Fruit fly (Drosophila melanogaster) whole organism, pupa: ENCODE measurements around the gene lok.
A peak's percentile ranks its signal among the peaks of the same experiment; 100 is the strongest.

ENCODE experiments used
- CG10348 ChIP-seq: fragments of 200-800 bp; sonication (Bioruptor generic); IDR thresholded peaks from 2 replicates; pipeline ENCODE4 v1.3.6; 2022; ENCODE audit warnings: missing biosample characterization, missing genetic modification characterization
- CG12605 ChIP-seq: fragments of 200-800 bp; sonication (Bioruptor generic); IDR thresholded peaks from 2 replicates; pipeline ENCODE4 v1.3.6; 2022; ENCODE audit warnings: missing biosample characterization, missing genetic modification characterization
- CG13204 ChIP-seq: fragments of 200-800 bp; sonication (Bioruptor generic); optimal IDR thresholded peaks from 2 replicates; lab custom pipeline; 2018; ENCODE audit warnings: missing biosample characterization, mild to moderate bottlenecking, missing genetic modification characterization, moderate library complexity
- CG14655 ChIP-seq: fragments of 200-800 bp; sonication (Bioruptor generic); optimal IDR thresholded peaks from 3 replicates; lab custom pipeline; 2017; ENCODE audit warnings: mild to moderate bottlenecking, missing biosample characterization, missing genetic modification reagents, missing genetic modification characterization
- CG15710 ChIP-seq: fragments of 200-800 bp; sonication (Bioruptor generic); optimal IDR thresholded peaks from 2 replicates; lab custom pipeline; 2018; ENCODE audit warnings: missing biosample characterization, mild to moderate bottlenecking, missing genetic modification characterization, moderate library complexity
- CG17806 ChIP-seq: fragments of 200-800 bp; sonication (Bioruptor generic); optimal IDR thresholded peaks from 2 replicates; lab custom pipeline; 2018; ENCODE audit warnings: missing biosample characterization, mild to moderate bottlenecking, missing genetic modification characterization, moderate library complexity
- CG32121 ChIP-seq: fragments of 200-800 bp; sonication (Bioruptor generic); IDR thresholded peaks from 2 replicates; pipeline ENCODE4 v1.3.6; 2022; ENCODE audit warnings: missing biosample characterization, missing genetic modification characterization
- CG34367 ChIP-seq: fragments of 200-800 bp; sonication (Bioruptor generic); optimal IDR thresholded peaks from 2 replicates; lab custom pipeline; 2018; ENCODE audit warnings: missing biosample characterization, mild to moderate bottlenecking, missing genetic modification characterization
- CG4496 ChIP-seq: fragments of 200-800 bp; sonication (Bioruptor generic); IDR thresholded peaks from 3 replicates; pipeline ENCODE4 v1.3.6; 2022; ENCODE audit warnings: missing biosample characterization, missing genetic modification characterization
- CG8159 ChIP-seq: fragments of 200-800 bp; sonication (Bioruptor generic); optimal IDR thresholded peaks from 3 replicates; lab custom pipeline; 2018; ENCODE audit warnings: missing biosample characterization, mild to moderate bottlenecking, missing genetic modification characterization, moderate library complexity
- CG8301 ChIP-seq: fragments of 200-800 bp; sonication (Bioruptor generic); optimal IDR thresholded peaks from 2 replicates; lab custom pipeline; 2018; ENCODE audit warnings: missing biosample characterization, mild to moderate bottlenecking, missing genetic modification characterization
- CG9948 ChIP-seq: fragments of 200-800 bp; sonication (Bioruptor generic); optimal IDR thresholded peaks from 2 replicates; lab custom pipeline; 2018; ENCODE audit warnings: missing biosample characterization, mild to moderate bottlenecking, missing genetic modification characterization, moderate library complexity
- D1 ChIP-seq: fragments of 200-800 bp; sonication (Bioruptor generic); optimal IDR thresholded peaks from 2 replicates; lab custom pipeline; 2018; ENCODE audit warnings: missing biosample characterization, mild to moderate bottlenecking, missing genetic modification characterization, moderate library complexity
- EcR ChIP-seq: fragments of 200-800 bp; sonication (Bioruptor generic); optimal IDR thresholded peaks from 3 replicates; lab custom pipeline; 2019; ENCODE audit warnings: missing biosample characterization, missing genetic modification characterization, mild to moderate bottlenecking, moderate library complexity, missing genetic modification reagents
- Ets98B ChIP-seq: fragments of 200-800 bp; sonication (Bioruptor generic); IDR thresholded peaks from 2 replicates; pipeline ENCODE4 v1.3.6; 2022; ENCODE audit warnings: missing biosample characterization, missing genetic modification characterization
- Pif1A ChIP-seq: fragments of 200-800 bp; sonication (Bioruptor generic); optimal IDR thresholded peaks from 3 replicates; lab custom pipeline; 2016; ENCODE audit warnings: missing biosample characterization, missing genetic modification characterization
- Pif1B ChIP-seq: fragments of 200-800 bp; sonication (Bioruptor generic); optimal IDR thresholded peaks from 3 replicates; lab custom pipeline; 2016; ENCODE audit warnings: missing biosample characterization, missing genetic modification characterization
- Snoo ChIP-seq: fragments of 200-800 bp; sonication (Bioruptor generic); optimal IDR thresholded peaks from 3 replicates; lab custom pipeline; 2017; ENCODE audit warnings: missing biosample characterization, mild to moderate bottlenecking, missing genetic modification characterization, inconsistent platforms
- fd96Ca ChIP-seq: fragments of 200-800 bp; sonication (Bioruptor generic); IDR thresholded peaks from 3 replicates; pipeline ENCODE4 v1.3.6; 2022; ENCODE audit warnings: missing biosample characterization, missing genetic modification characterization
- gl ChIP-seq: fragments of 200-800 bp; sonication (Bioruptor generic); optimal IDR thresholded peaks from 2 replicates; lab custom pipeline; 2018; ENCODE audit warnings: missing biosample characterization, mild to moderate bottlenecking, missing genetic modification characterization
- rn ChIP-seq: fragments of 200-800 bp; sonication (Bioruptor generic); IDR thresholded peaks from 2 replicates; pipeline ENCODE4 v1.3.6; 2022; ENCODE audit warnings: missing biosample characterization, missing genetic modification characterization

The lok gene

DNA sequence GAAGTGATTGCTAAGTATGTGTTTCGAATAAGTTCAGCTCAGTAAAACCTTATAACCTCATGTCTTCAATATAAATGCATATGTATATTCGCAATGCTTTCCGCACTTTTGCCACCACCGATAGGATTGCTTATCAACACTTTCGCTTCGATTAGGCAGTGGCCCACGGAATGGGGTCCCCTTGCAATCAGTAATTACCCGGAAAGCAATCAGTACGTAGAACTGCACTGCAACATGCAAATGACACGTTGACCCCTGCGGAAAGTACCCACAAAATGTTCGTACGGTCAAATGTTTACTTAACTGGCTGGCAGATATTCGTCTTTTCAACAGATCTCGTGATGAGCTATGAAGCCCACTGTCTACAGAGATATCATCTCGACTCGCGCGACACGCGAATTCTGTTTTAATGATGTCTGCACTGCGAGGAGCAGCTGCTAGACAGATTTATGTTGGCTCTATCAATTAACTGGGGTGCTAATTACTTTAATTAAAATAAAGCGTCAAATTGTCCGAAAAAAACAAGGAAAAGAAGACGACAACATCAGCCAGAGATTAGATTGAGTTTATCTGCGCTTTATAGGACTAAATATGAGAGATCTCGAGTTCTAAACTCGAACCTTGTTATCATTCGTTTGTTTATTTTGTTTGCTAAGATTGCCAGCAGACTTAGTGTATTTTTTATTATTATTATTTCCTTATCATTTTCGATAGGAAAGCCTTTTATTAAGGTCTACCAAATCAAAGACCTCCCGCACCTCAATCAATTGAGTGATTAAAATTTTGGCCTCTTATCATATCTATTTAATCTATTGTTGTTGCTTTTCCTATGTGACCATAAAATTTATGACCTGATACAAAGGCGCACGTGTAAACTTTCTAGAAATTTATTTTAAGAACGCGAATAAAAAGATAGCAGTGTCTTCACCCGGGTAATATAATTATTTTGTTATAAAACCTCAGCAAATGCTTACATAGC lies 16.5 kb downstream of the lok start:
- TF ChIP-seq fd96Ca (GFP tag; lab: Robert Waterston, UW) (no peak), EcR (GFP tag; lab: Kevin White, UChicago) (peak; percentile 59), Pif1A (GFP tag; lab: Kevin White, UChicago) (no peak)

DNA sequence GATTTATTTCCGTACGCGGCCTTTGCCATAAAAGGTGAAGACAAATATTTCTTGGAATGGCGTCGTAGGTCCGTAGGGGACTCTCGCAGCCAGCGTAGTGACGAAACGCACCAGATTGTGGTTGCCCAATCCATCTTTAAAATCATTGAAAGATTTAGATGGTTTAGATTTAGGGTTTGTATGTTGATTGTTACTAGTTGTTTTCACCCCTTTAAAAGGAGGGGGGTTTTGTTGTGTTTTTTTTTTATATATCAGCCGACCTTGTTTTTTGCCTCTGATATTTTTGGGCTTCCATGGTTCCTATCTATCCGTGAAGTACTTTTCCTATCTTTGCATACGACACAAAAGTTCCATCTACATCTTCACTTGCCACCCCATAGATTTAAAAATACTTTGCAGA lies 17.7 kb downstream of the lok start:
- TF ChIP-seq Pif1B (GFP tag; lab: Kevin White, UChicago), result no peak
- peak; percentile 11 for TF ChIP-seq Pif1A (GFP tag; lab: Kevin White, UChicago)
- no peak for TF ChIP-seq EcR (GFP tag; lab: Kevin White, UChicago)
- no peak for TF ChIP-seq CG15710 (tag; lab: Kevin White, UChicago)

DNA sequence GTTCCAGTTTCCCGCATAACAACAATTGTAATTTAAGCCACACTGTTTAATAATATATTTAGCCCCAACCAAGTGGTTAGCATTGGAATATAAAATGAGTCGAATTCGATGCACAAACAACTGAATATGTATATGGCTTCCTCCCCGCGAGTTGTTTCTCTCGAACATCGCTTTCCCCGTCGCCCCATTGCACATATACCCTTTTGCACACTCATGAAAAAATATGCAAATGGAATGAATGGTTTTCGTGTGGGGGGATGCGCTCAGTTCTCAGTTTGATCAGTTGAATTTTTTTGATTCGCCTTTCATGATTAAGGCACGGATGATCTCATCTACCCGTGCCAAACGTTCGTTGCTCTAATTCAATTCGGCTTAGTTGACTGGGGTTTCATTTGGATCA lies 19.6 kb downstream of the lok start:
- TF ChIP-seq CG32121 (GFP tag; lab: Robert Waterston, UW) (0 out of 2 replicates have a peak, but pooled peaks have one; percentile 14), CG34367 (no peak), gl (tag; lab: Kevin White, UChicago) (peak; percentile 5), CG4496 (GFP tag; lab: Robert Waterston, UW) (0 out of 3 replicates have a peak, but pooled peaks have one; percentile 24)

DNA sequence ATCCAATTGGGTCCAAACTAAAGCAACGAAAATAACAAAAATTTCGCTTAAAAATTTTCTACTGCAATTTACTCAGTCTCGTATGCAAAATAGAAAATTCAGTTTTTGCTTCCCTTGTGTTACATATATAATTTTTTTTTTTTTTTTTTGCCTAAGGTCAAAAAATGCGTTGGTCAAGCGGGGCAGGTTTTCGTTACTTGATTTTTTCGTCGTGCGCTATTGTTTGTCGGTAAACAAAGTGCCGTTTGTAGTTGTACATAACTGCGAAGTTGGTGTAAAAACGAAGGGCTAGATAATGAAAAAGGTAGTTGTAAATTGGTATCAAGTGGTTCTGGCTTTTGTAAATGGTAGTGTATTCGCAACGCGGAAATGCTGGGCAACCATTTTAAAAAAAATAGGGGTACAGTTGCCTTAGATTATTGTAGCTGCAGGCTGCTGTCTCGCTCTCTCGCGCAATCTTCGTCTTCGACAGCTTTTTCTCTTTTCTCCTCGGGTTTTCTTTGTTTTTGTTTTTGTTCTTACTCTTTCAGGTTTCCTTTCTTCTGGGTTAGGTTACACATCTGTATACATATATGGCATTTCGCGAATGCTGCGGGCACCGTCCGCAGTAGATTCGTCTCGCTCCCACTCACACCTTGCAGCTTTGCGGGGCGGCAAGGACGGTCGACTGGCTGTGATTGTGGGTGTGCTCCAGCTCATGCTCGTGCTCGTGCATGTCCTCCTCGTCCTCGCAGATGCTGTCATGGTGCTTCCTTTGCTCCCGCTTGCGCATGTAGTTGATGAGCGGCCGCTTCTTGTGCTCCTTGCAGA lies 21.1 kb downstream of the lok start:
- no peak for TF ChIP-seq CG12605 (GFP tag; lab: Robert Waterston, UW)
- no peak for TF ChIP-seq CG8159 (tag; lab: Kevin White, UChicago)
- no peak for TF ChIP-seq CG17806 (tag; lab: Kevin White, UChicago)
- no peak for TF ChIP-seq fd96Ca (GFP tag; lab: Robert Waterston, UW)
- no peak for TF ChIP-seq gl (tag; lab: Kevin White, UChicago)
- no peak for TF ChIP-seq CG9948 (tag; lab: Kevin White, UChicago)
- TF ChIP-seq CG34367, result no peak
- TF ChIP-seq EcR (GFP tag; lab: Kevin White, UChicago), result peak; percentile 50
- no peak for TF ChIP-seq Ets98B (GFP tag; lab: Robert Waterston, UW)
- TF ChIP-seq Pif1A (GFP tag; lab: Kevin White, UChicago), result no peak
- no peak for TF ChIP-seq CG4496 (GFP tag; lab: Robert Waterston, UW)
- TF ChIP-seq CG10348 (GFP tag; lab: Robert Waterston, UW), result no peak
- no peak for TF ChIP-seq Pif1B (GFP tag; lab: Kevin White, UChicago)
- peak; percentile 51 for TF ChIP-seq CG13204 (GFP tag; lab: Kevin White, UChicago)
- TF ChIP-seq CG8301 (tag; lab: Kevin White, UChicago), result no peak
- TF ChIP-seq Snoo (tag; lab: Kevin White, UChicago), result no peak

DNA sequence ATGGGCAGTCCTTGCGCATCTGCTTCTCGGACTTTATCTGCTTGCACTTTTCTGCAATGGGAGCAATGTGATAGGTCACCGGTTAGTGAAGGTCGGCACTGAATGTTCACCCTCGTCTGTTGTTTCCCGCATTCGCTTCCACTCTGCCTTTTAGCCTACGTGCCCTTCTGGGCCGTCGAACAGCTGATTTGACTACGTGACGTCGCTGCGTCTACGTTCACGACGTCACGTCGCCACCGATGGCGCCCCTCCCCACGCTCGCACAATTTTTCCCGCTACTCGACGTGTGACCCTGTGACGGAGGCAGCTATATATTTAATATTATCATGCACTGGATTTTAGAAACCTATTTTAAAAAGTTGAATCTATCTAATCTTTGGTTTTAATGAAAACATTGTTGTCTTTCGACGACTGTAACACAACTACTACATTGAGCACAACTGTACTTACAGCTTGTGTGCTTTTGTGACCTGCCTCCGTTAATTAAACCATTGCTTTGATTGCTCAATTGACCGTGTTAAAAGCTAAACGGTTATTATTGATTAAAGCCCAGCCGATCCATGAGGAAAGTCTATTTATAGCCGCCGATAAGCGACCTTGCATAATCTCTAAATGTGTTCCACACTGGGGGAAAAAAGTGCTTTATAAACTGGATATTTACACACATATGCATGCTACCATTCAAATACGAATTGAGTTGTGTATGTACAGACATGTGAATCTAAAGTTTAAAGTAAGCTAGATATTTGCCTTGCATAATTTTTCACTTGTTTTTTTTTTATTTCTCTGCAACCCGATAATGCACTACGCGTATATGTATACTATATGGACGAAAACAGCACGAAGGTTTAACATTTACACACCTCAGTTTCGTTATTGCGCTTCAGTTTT lies 22.0 kb downstream of the lok start:
- peak; percentile 38 for TF ChIP-seq CG8159 (tag; lab: Kevin White, UChicago)
- peak; percentile 27; the same call in 1 of the 2 replicates for TF ChIP-seq CG32121 (GFP tag; lab: Robert Waterston, UW)
- TF ChIP-seq CG14655, result peak; percentile 28
- TF ChIP-seq CG13204 (GFP tag; lab: Kevin White, UChicago), result no peak
- TF ChIP-seq rn (GFP tag; lab: Robert Waterston, UW), result no peak
- TF ChIP-seq CG34367, result peak; percentile 14
- TF ChIP-seq Ets98B (GFP tag; lab: Robert Waterston, UW), result peak; percentile 53
- TF ChIP-seq CG17806 (tag; lab: Kevin White, UChicago), result peak; percentile 41
- peak; percentile 24 for TF ChIP-seq Pif1A (GFP tag; lab: Kevin White, UChicago)
- TF ChIP-seq EcR (GFP tag; lab: Kevin White, UChicago), result peak; percentile 6
- peak; percentile 39 for TF ChIP-seq CG8301 (tag; lab: Kevin White, UChicago)
- no peak for TF ChIP-seq CG12605 (GFP tag; lab: Robert Waterston, UW)
- TF ChIP-seq gl (tag; lab: Kevin White, UChicago), result no peak
- no peak for TF ChIP-seq Pif1B (GFP tag; lab: Kevin White, UChicago)
- TF ChIP-seq D1, result no peak
- TF ChIP-seq CG10348 (GFP tag; lab: Robert Waterston, UW), result no peak
- peak; percentile 68 for TF ChIP-seq CG4496 (GFP tag; lab: Robert Waterston, UW)
- TF ChIP-seq CG9948 (tag; lab: Kevin White, UChicago), result peak; percentile 14
- TF ChIP-seq CG15710 (tag; lab: Kevin White, UChicago), result peak; percentile 40
- peak; percentile 17 for TF ChIP-seq Snoo (tag; lab: Kevin White, UChicago)
- TF ChIP-seq fd96Ca (GFP tag; lab: Robert Waterston, UW), result 0 out of 3 replicates have a peak, but pooled peaks have one; percentile 21
